Worm (Caenorhabditis elegans) whole organism, L2 larva: ENCODE data around the gene idhg-1.

ENCODE experiments used
- C34F6.9 ChIP-seq: fragments of 150-350 bp; optimal IDR thresholded peaks from 2 replicates; lab custom pipeline; 2014; ENCODE audit warnings: missing biosample characterization, missing genetic modification characterization
- aly-2 ChIP-seq: fragments of 150-350 bp; optimal IDR thresholded peaks from 2 replicates; lab custom pipeline; 2014; ENCODE audit warnings: missing biosample characterization, missing genetic modification characterization
- ceh-82 ChIP-seq: fragments of 150-350 bp; optimal IDR thresholded peaks from 2 replicates; lab custom pipeline; 2014; ENCODE audit warnings: missing biosample characterization, missing genetic modification characterization
- egl-27 ChIP-seq: sonication (generic microtip); optimal IDR thresholded peaks from 3 replicates; lab custom pipeline; 2017; ENCODE audit warnings: missing biosample characterization, missing genetic modification reagents, missing genetic modification characterization
- lsy-2 ChIP-seq, 2 experiments: fragments of 150-350 bp in 1 of 2; sonication (generic microtip) in 1 of 2; optimal IDR thresholded peaks; 2 replicates each; lab custom pipeline; 2014 to 2017; ENCODE audit warnings: missing biosample characterization in 2 of 2, missing genetic modification characterization in 2 of 2
- mab-5 ChIP-seq: fragments of 150-350 bp; optimal IDR thresholded peaks from 2 replicates; lab custom pipeline; 2014; ENCODE audit warnings: missing biosample characterization, missing genetic modification characterization
- mbf-1 ChIP-seq: sonication (generic microtip); optimal IDR thresholded peaks from 2 replicates; lab custom pipeline; 2017; ENCODE audit warnings: missing biosample characterization, missing genetic modification characterization
- mdl-1 ChIP-seq, 2 experiments: fragments of 150-350 bp in 1 of 2; sonication (generic microtip) in 1 of 2; optimal IDR thresholded peaks; 2 replicates each; lab custom pipeline; 2017; ENCODE audit warnings: missing biosample characterization in 2 of 2, missing genetic modification characterization in 2 of 2
- nhr-129 ChIP-seq: fragments of 150-350 bp; optimal IDR thresholded peaks from 2 replicates; lab custom pipeline; 2014; ENCODE audit warnings: missing biosample characterization, missing genetic modification characterization
- peb-1 ChIP-seq: fragments of 150-350 bp; optimal IDR thresholded peaks from 2 replicates; lab custom pipeline; 2014; ENCODE audit warnings: missing biosample characterization, missing genetic modification characterization
- snpc-4 ChIP-seq: fragments of 150-350 bp; optimal IDR thresholded peaks from 2 replicates; lab custom pipeline; 2014; ENCODE audit warnings: missing biosample characterization, missing genetic modification characterization
- zag-1 ChIP-seq: fragments of 150-350 bp; optimal IDR thresholded peaks from 2 replicates; lab custom pipeline; 2014; ENCODE audit warnings: missing biosample characterization, missing genetic modification characterization
- ztf-11 ChIP-seq: sonication (generic microtip); optimal IDR thresholded peaks from 2 replicates; lab custom pipeline; 2017; ENCODE audit warnings: missing biosample characterization, missing genetic modification characterization

DNA sequence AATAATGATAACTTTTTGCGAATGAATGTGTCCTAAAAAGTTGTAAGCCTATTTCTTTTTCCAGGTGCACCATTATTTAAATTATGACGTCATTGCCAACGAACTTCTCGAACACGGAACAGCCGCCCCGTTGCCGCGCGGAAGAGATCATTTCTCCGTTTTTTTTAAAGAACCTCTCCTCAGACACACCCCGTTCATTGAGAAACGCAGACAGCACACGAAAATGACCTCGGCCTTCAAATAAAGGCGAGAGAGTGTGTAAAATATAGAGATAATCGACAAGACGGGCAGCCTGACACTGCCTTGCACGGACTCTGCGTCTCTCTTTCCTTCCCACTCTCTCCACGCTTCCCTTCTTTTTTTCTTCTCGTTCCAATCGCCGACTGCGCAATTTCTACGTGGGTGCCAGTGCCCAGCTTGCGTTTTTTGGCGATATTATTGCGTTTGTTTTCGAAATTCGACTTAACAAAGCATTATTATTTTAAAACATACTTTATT is 8.2 kb upstream of the idhg-1 start:
- TF ChIP-seq ztf-11 (tag; lab: Kevin White, UChicago) (no peak), peb-1 (tag; lab: Kevin White, UChicago) (peak; percentile 45), nhr-129 (tag; lab: Kevin White, UChicago) (peak; percentile 64), mab-5 (tag; lab: Kevin White, UChicago) (peak; percentile 75), ceh-82 (no peak), C34F6.9 (peak; percentile 80), snpc-4 (tag; lab: Kevin White, UChicago) (no peak), aly-2 (tag; lab: Kevin White, UChicago) (no peak), mdl-1 (tag; optimal IDR thresholded peaks at IDR 0.05; lab: Kevin White, UChicago) (peak; percentile 51 to 58), lsy-2 (tag; optimal IDR thresholded peaks at IDR 0.05; lab: Kevin White, UChicago) (peak; percentile 64 to 82), mbf-1 (tag; lab: Kevin White, UChicago) (no peak), zag-1 (tag; lab: Kevin White, UChicago) (peak; percentile 12), egl-27 (peak; percentile 34)
